Worm (Caenorhabditis elegans): ENCODE results near the gene sri-78.

sri-78 gene

DNA sequence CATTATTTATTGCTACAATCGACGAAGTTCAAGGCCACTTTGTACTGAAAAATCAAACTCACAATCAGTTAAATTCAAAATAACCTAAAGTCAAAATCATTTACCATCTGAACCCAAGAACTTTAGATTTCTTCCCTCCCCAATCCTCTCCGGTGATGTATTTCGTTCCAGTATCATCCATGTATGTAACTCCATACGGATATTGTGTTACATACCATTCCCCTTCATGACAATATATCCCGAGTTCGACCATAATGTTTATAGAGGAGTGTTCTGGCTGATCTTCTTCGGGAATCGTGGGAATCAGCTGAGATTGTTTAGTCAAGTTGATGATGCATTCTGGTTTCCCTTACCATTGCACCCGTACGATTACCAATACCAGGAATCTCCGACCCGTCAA, 36.6 kb upstream of the sri-78 start:
- TF ChIP-seq ceh-16 (tag; optimal IDR thresholded peaks at IDR 0.05), result no peak
- no peak for TF ChIP-seq pqm-1 (tag; optimal IDR thresholded peaks at IDR 0.05)
- no peak for TF ChIP-seq R02D3.7 (tag; optimal IDR thresholded peaks at IDR 0.05)
- no peak for TF ChIP-seq eor-1 (tag; optimal IDR thresholded peaks at IDR 0.05)
- no peak for TF ChIP-seq fkh-10 (GFP tag; optimal IDR thresholded peaks at IDR 0.05)
- TF ChIP-seq nhr-237 (tag; optimal IDR thresholded peaks at IDR 0.05), result no peak
- no peak for TF ChIP-seq skn-1 (tag; optimal IDR thresholded peaks at IDR 0.05)
- TF ChIP-seq zag-1 (tag; optimal IDR thresholded peaks at IDR 0.05), result no peak
- TF ChIP-seq ztf-11 (tag; optimal IDR thresholded peaks at IDR 0.05), result no peak
- TF ChIP-seq nhr-76 (tag; optimal IDR thresholded peaks at IDR 0.05), result no peak
- no peak for TF ChIP-seq fkh-2 (tag; optimal IDR thresholded peaks at IDR 0.05)
- no peak for TF ChIP-seq mml-1 (tag; optimal IDR thresholded peaks at IDR 0.05)

DNA sequence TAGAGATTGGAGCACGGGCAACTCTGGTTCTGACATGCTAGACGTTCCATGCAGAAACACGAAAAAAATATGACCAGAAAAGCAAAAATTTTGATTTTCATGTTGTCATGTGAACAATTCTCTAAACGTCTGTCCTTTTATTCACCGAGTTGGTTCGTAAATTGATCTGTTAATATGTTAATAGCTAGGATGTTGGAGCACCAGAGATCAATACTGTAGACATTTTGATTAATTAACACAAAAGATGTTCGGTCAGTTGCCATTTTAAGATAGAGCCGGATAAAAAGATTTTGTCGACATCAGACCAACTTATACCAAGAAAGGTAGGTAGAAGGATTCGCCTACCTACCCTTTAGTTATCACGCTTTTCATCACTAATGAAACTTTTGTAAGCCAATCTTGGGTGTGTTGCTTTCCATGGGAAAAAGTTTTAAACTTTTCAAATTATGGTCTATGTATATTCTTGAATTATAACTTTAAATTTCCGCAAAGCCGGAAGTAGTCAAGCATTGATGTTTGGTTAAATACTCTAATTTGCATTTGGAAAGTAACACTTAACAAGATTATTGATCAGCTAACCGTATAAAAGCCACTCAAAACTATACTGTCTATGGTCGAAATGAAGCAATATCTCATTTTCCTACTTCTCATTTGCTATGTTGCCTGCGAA, 35.3 kb upstream of the sri-78 start, which contains the start of the genes T10D4.11 and T10D4.1:
TSS of gene T10D4.11 (minus strand) at position 101 of the 670 bp plus-strand sequence.
TSS of gene T10D4.1 (plus strand) at position 620 of the 670 bp plus-strand sequence.
- no peak for TF ChIP-seq ceh-28 (tag; optimal IDR thresholded peaks at IDR 0.05)
- TF ChIP-seq elt-1 (tag; optimal IDR thresholded peaks at IDR 0.05), result no peak
- TF ChIP-seq snpc-4 (tag; optimal IDR thresholded peaks at IDR 0.05), result no peak
- no peak for TF ChIP-seq fos-1 (tag; optimal IDR thresholded peaks at IDR 0.05)

DNA sequence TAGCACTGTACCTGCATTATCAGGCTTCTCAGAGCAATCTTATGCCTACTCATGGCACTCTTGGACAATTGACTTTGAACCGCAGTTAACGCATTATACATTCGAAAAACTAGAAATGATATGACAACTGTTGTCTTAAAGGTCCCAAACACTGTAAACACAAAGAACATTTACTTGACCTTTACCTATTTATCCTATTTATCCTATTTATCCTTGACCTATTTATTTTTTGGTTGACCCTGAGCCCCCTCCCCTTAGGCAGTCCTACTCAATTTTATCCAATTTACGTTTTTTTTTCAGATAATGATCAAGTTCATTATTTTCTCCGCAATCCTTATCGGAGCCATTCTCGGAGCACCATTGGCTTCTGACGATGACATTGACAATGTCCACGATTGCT, 33.3 kb upstream of the sri-78 start, which contains the start of the genes T10D4.14 and T10D4.19:
TSS of gene T10D4.14 (minus strand) at position 101 of the 400 bp plus-strand sequence.
TSS of gene T10D4.19 (plus strand) at position 304 of the 400 bp plus-strand sequence.
- TF ChIP-seq elt-1 (tag; optimal IDR thresholded peaks at IDR 0.05) (no peak), nhr-23 (tag; optimal IDR thresholded peaks at IDR 0.05) (no peak)

DNA sequence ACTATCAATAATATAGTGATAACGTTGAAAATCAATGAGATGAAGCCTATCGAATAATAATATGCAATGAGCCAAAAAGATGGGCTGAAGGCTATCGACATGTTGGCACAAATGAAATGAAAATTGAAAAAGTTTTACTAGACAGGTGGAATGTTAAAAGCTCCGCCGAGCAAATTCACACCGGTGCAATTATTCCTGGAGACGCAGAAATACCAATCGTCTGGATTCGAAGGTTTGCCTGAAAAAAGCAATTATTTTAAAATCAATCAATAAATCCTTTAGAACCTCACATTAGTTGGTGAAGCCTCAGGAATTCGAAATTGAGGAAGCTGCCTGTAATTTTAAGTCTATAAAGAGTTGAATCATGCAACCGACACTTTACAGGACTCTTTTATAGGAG, 30.6 kb upstream of the sri-78 start, which contains the start of gene sri-32:
TSS of gene sri-32 (minus strand) at position 101 of the 400 bp plus-strand sequence.
- no peak for TF ChIP-seq unc-39 (tag; optimal IDR thresholded peaks at IDR 0.05)
- no peak for TF ChIP-seq pha-4 (tag; optimal IDR thresholded peaks at IDR 0.05)
- TF ChIP-seq elt-3 (tag; optimal IDR thresholded peaks at IDR 0.05), result no peak
- no peak for TF ChIP-seq nhr-76 (tag; optimal IDR thresholded peaks at IDR 0.05)
- TF ChIP-seq nhr-25 (tag; optimal IDR thresholded peaks at IDR 0.05), result no peak
- TF ChIP-seq mml-1 (tag; optimal IDR thresholded peaks at IDR 0.05), result no peak

DNA sequence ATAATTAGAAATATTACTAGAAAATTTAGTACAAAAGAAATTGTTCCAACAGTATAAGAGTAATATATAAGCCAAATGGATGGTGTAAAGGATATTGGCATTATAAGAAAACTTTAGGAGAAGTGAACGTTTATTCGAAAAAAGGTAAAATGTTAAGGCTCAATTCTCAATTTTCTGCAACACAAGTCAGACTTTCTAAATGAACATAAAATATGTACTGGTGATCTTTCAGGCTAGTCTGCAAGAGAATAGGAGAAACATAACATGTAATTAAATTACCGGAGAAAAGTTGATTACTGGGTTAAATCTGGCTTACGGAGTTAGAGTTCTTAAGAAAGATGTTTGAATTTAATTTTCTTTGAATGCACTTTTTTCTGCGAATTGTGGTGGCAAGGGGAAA, 28.2 kb upstream of the sri-78 start, which contains the start of gene sri-33:
TSS of gene sri-33 (minus strand) at position 101 of the 400 bp plus-strand sequence.
- TF ChIP-seq snpc-4 (tag; optimal IDR thresholded peaks at IDR 0.05), result no peak
- TF ChIP-seq elt-2 (tag; optimal IDR thresholded peaks at IDR 0.05), result no peak
- TF ChIP-seq ceh-9 (tag; optimal IDR thresholded peaks at IDR 0.05), result no peak
- no peak for TF ChIP-seq egl-5 (tag; optimal IDR thresholded peaks at IDR 0.05)
- no peak for TF ChIP-seq lsy-12 (tag; optimal IDR thresholded peaks at IDR 0.05)
- no peak for TF ChIP-seq lin-39 (tag; optimal IDR thresholded peaks at IDR 0.05)
- TF ChIP-seq nhr-23 (tag; optimal IDR thresholded peaks at IDR 0.05), result no peak
- TF ChIP-seq eor-1 (tag; optimal IDR thresholded peaks at IDR 0.05), result no peak
- TF ChIP-seq sea-2 (GFP tag; optimal IDR thresholded peaks at IDR 0.05), result no peak
- no peak for TF ChIP-seq elt-1 (tag; optimal IDR thresholded peaks at IDR 0.05)
- no peak for TF ChIP-seq ceh-16 (tag; optimal IDR thresholded peaks at IDR 0.05)
- no peak for TF ChIP-seq jun-1 (tag; optimal IDR thresholded peaks at IDR 0.05)
- no peak for TF ChIP-seq ama-1 (optimal IDR thresholded peaks at IDR 0.05)
- TF ChIP-seq elt-3 (tag; optimal IDR thresholded peaks at IDR 0.05), result no peak
- no peak for TF ChIP-seq ceh-28 (tag; optimal IDR thresholded peaks at IDR 0.05)
- no peak for TF ChIP-seq lin-15B (tag; optimal IDR thresholded peaks at IDR 0.05)
- no peak for TF ChIP-seq mml-1 (tag; optimal IDR thresholded peaks at IDR 0.05)
- TF ChIP-seq hmg-11 (tag; optimal IDR thresholded peaks at IDR 0.05), result no peak
- no peak for TF ChIP-seq fos-1 (tag; optimal IDR thresholded peaks at IDR 0.05)
- TF ChIP-seq mdl-1 (tag; optimal IDR thresholded peaks at IDR 0.05), result no peak

DNA sequence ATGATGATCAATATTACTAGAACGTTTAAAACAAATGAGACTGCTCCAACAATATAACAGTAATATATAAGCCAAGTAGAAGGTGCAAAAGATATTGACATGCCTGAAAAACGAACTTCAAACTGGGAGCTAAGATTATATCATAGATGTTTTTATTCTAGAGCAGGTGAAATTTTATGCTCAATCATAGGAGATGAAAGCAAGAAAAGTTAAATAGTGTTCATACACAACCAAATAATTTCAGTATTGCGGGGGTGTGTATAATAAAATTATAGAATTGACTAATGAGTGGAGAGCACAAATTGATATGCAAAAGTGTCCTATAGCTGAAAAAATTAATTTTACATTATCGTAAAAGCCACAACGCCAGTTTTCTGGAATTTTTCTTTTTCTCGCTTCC, 26.0 kb upstream of the sri-78 start, which contains the start of gene sri-34:
TSS of gene sri-34 (minus strand) at position 101 of the 400 bp plus-strand sequence.
- no peak for TF ChIP-seq mml-1 (tag; optimal IDR thresholded peaks at IDR 0.05)
- TF ChIP-seq snpc-4 (tag; optimal IDR thresholded peaks at IDR 0.05), result no peak
- TF ChIP-seq ceh-16 (tag; optimal IDR thresholded peaks at IDR 0.05), result no peak

All from whole organism, L3 larva.